Fruit fly (Drosophila melanogaster): Measurements from ENCODE around the gene CG33090.
A peak's percentile ranks its signal among the peaks of the same experiment; 100 is the strongest.

CG33090 gene

DNA sequence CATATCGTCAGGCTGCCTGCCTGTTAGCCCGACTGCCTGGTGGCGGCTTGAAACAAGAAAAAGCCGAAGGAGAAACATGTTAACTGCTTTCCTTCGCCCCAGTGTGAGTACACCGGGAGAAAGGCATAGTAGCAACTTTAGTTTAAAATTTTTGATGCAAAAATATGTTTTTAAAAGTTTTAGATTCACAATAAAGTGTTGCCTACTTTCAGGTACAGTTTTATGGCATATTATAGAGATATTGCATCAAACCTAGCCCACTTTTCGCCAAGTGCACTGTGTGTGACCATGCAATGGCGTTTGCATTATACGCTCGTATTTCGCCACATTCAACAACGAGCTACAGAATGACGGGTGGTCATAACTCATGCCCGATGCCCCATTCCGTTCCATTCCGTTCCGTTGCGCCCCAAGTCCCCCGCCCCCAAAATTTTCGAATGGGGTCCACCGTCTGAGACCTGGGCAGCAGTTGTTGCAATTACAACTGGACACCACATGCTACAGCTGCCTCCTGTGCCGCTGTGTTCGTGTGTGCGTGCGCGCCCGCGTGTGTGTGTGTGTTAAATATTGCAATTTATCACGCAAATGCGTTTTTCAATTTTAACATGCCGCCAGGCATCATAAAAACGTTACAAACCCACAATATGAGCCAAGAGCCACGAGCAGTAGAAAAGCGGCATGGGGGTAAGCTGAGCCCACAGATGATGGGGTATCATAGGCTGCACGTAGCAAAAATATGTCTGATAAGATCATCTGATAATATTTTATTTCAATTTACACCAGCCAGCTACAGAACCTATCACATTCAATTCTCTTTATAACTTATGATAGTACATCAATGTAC lies 36.2 kb downstream of the CG33090 start:
- TF ChIP-seq CG17801 (GFP tag; optimal IDR thresholded peaks at IDR 0.05; ENCODE audit: partially characterized antibody) = no peak

DNA sequence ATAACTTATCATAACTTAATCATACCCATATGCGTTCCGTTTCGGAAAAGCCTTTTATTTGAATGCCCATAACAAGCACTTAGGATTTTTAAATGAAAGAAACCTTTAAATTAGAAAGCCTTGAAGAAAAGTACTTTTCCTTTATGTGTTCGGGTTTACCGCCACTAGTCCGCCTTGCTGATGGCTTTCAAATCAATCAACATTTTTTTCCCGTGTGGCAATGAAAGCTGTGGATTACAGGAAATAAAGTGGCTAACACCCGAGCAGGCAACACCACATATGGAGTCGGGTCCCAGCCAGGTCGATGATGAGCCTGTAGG lies 36.8 kb downstream of the CG33090 start:
- TF ChIP-seq CG17801 (GFP tag; optimal IDR thresholded peaks at IDR 0.05; ENCODE audit: partially characterized antibody) = no peak

DNA sequence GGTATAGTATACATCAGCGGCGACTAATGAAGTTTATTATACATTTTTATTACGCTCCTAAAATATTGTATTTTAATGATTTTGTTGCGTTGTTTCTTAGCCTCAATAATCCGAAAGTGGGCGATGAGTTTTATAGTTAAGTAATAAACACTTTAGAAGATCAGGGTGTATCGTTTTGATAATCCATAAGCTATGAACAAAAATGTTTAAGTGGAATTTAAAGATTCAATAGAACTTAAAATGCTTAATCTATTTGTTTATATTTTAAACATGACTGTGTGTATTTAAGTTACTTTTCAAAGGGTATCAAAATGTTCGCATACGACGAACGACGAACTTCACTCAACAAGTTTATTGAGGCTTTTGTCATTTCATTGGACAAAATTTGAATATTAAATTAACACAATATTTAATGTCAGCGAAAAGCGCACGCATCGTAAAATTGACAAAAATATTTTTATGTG lies 38.3 kb downstream of the CG33090 start:
- TF ChIP-seq CG17801 (GFP tag; optimal IDR thresholded peaks at IDR 0.05; ENCODE audit: partially characterized antibody) = no peak

DNA sequence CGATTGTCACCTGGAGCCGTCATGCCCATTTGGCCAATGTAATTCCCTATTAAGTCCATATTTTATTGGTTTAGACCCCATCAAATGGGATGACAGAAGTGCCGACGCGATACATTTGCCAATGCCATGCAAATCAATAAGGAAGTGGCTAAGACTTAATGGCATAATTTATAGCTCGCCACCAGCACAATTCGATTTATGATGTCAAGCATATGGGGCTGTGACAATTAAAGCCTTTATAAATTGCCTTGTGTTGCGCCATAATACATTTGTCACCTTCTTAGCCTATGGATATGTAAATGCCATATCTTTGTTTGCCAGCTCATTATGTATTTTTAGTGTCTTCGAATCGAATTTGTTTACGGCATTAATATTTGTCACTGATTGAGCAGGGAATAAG lies 39.3 kb downstream of the CG33090 start:
- TF ChIP-seq CG17801 (GFP tag; optimal IDR thresholded peaks at IDR 0.05; ENCODE audit: partially characterized antibody) = no peak

DNA sequence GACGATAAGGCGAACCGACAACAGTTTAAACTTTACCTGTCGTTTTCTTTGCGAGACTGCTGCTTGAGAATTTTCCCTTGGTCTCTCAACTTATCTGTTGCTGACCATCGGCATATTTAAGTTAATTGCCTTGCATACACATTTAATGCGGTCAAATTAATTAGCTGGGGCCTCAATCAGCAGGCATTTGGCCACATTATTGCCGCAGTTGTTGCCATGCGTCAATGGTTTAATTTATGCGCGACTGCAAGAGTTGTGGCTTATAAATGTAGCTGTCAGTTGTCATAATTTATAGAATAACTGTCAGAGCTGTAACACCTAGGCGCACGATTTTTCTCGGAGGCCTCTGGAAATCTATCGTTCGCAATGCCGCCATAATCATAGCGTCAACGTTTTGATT lies 40.1 kb downstream of the CG33090 start:
- no peak for TF ChIP-seq CG17801 (GFP tag; optimal IDR thresholded peaks at IDR 0.05; ENCODE audit: partially characterized antibody)

DNA sequence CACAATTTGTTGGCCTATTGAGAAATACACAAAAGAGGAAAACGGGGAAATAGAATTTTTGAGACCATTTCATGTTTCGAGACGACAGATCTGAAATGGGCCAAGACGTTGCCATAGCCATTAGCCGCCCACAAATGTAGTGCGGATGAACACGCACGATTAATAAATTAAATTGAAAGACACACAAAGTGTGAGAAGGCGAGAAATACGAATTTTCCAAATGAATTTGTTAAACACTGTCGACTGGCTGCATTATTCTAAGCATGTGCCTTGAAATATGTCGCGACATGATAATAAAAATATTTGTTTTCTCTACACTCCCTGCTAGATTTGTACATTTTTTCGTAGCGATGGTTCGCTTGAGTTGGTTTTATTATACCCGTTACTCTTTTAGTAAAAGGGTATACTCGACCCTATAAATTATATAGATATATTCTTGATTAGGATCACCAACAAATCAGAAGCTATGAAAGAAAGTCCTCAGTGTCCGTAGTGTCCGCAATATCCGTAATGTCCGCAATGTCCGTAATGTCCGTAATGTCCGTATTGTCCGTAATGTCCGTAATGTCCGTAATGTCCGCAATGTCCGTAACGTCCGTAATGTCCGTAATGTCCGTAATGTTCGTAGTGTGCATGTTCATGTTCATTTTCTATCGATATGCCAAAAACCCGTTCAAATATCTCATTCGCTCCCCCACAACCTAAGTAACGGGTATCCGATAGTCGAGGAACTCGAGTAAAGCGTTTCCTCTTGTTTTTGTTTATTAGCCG lies 42.7 kb downstream of the CG33090 start:
- TF ChIP-seq CG17801 (GFP tag; optimal IDR thresholded peaks at IDR 0.05; ENCODE audit: partially characterized antibody) = no peak

DNA sequence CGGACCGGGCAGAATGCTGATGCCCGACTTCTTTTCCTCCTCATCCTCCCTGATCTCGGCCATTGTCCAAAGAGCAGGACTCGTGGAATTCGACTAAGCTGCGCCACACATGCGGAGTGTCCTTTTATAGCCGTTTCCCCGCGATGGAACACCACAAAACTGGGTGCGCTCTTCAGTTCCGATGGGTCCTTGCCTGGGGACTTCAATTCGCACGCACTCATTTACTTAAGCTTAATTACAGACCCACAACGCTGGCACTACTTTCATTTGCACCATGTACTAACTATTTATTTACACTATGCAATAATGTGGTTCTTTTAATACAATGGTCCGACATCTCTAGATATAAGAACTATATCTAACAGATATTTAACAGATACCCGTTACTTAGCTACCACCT lies 47.1 kb downstream of the CG33090 start, which contains the start of gene ppk:
Gene ppk (minus strand): TSS at position 101 of the 400 bp plus-strand sequence.
- no peak for TF ChIP-seq CG17801 (GFP tag; optimal IDR thresholded peaks at IDR 0.05; ENCODE audit: partially characterized antibody)

DNA sequence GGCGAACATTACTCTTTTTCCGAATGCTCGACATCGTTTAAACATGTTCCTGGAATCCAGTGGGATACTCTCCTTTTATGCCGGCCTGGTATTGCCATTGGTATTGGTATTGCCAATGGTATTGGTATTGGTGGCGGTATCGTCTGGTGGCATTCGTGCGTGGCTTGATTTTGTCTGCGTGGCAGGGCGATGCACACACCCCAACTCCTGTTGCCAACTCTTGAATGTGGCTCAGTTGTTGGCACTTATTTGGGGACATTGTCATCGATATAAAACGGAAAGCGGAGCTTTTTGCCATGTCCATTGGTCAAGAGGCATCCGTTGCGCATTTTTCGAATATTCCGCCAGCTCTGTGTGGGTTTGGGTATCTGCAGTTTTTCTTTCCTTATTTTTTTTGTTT lies 47.9 kb downstream of the CG33090 start:
- TF ChIP-seq CG17801 (GFP tag; optimal IDR thresholded peaks at IDR 0.05; ENCODE audit: partially characterized antibody) = no peak

DNA sequence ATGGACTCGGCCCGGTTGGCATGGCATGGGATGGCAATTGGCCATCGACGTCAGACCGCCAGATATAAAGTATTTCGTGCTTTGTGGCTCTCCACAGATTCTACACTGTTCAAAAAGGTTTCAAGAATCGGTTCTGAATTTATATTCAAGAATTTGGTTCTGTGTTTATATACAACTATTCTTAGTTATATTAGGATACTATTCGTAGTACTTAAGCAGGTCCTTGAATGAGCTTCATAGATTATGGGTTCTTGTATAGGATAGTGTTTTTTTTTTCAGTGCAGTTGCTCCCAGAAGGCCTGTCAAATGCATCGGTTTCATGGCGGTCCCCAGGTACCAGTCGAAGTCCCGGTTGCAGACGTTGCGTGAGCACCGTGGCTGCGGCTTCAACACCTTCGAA lies 52.6 kb downstream of the CG33090 start:
- TF ChIP-seq CG17801 (GFP tag; optimal IDR thresholded peaks at IDR 0.05; ENCODE audit: partially characterized antibody) = no peak

DNA sequence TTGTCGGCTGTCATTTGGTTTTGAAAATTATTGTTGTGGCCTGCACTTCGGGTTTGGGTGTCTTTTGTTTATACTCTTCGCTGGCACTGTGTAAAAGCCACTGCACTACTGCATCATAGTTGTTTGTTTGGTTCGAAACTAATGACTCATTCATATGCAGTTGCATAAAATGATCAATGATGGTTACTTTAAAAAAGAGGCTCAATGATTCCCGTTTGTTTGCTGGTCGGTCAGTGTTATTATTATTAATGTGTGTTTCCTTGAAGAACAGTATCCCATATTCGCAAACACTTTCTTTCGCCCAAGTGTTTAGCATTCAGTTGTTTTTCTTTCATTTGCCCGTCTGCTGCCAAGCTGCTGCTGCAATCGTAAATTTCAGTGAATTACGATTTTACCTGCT lies 54.5 kb downstream of the CG33090 start:
- no peak for TF ChIP-seq CG17801 (GFP tag; optimal IDR thresholded peaks at IDR 0.05; ENCODE audit: partially characterized antibody)

DNA sequence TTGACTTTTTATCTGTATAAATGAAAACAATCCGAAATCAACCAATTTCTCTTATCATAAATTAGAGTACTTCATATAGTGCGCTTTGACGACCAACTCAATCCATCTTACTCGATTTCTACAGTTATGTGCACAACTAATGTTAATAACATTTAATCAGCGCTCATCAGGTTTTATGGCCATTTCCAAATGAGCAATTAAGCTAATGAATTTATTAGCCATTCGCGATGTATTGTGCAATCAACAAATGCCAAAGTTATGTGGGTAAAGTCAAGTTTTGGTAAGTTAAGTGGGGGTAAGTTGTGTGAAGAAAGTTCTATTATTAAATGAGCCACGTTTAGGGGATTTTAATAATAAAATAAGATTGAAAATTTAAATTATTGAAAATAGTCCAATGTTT lies 59.6 kb downstream of the CG33090 start:
- TF ChIP-seq CG17801 (GFP tag; optimal IDR thresholded peaks at IDR 0.05; ENCODE audit: partially characterized antibody) = no peak

DNA sequence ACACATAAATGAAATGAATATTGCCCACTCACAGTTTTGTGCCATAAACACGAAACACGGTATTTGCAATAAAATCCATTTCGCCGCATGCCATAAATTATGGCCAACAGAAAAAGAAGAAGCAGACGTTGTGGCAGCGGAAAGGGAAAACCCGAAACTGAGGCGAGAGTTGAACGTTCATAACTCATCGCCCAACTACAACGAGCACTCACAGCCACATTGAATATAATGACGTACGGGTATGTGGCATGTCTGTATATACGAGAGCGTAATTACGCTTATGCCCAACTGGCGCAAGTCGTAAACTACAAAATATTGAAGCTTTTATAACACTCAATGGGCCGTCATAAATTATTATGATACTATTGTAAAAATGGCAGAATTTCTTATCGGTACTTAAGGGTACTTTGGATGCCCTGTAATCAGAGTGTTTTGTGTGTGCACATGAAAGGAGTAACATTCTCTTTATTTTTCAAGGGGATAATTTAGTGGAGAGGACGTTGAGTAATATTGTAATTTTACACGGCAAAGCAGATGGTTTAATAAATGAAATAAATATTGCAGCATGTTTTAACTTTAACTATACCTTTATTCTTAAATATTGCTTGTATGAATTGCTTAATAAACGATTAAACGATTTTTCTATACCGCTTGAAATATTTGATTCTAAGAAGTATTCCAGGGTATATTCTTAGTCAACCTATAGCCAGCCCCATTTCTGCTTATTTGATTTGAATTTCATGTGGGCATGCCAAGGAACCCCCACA lies 60.5 kb downstream of the CG33090 start:
- peak; percentile 43 for TF ChIP-seq CG17801 (GFP tag; optimal IDR thresholded peaks at IDR 0.05; ENCODE audit: partially characterized antibody)

DNA sequence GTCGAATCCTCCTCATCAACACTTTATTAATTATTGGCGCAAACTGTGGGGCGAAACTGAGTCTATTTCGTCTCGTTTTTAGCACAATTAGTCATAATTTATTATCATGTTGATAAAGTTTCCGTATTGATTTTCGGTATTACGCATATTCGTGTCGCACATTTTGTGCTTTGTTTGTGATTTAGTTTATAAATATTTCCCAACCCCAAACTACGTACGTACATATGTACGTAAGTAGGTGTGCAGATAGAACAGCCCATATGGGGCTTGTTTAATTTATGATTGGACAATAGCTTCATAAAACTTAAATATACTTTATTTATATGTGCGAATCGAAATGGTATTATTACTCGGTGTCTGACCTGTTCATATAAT lies 61.1 kb downstream of the CG33090 start:
- TF ChIP-seq CG17801 (GFP tag; optimal IDR thresholded peaks at IDR 0.05; ENCODE audit: partially characterized antibody) = no peak
